Worm (Caenorhabditis elegans) whole organism, mixed stage, embryonic: ENCODE data around the gene srw-82.

Experiments used
- M03D4.4 ChIP-seq: sonication (generic microtip); optimal IDR thresholded peaks from 2 replicates; lab custom pipeline; 2017; ENCODE audit warnings: mild to moderate bottlenecking, missing genetic modification characterization, missing compliant biosample characterization
- bed-3 ChIP-seq: fragments of 200-800 bp; sonication (Bioruptor generic); optimal IDR thresholded peaks from 3 replicates; lab custom pipeline; 2018; ENCODE audit warnings: mild to moderate bottlenecking, missing genetic modification characterization, moderate library complexity, missing compliant biosample characterization
- blmp-1 ChIP-seq: fragments of 150-350 bp; optimal IDR thresholded peaks from 2 replicates; lab custom pipeline; 2014; ENCODE audit warnings: missing biosample characterization, missing genetic modification characterization
- ceh-39 ChIP-seq: fragments of 150-350 bp; optimal IDR thresholded peaks from 2 replicates; lab custom pipeline; 2014; ENCODE audit warnings: missing biosample characterization, missing genetic modification characterization
- ceh-43 ChIP-seq: fragments of 200-800 bp; sonication (Bioruptor generic); optimal IDR thresholded peaks from 2 replicates; lab custom pipeline; 2018; ENCODE audit warnings: mild to moderate bottlenecking, missing genetic modification characterization, moderate library complexity, missing compliant biosample characterization
- ceh-83 ChIP-seq: fragments of 200-800 bp; sonication (Bioruptor generic); optimal IDR thresholded peaks from 2 replicates; lab custom pipeline; 2018; ENCODE audit warnings: mild to moderate bottlenecking, missing genetic modification characterization, missing compliant biosample characterization
- ces-1 ChIP-seq: fragments of 150-350 bp; optimal IDR thresholded peaks from 2 replicates; lab custom pipeline; 2014; ENCODE audit warnings: missing biosample characterization, missing genetic modification reagents, missing genetic modification characterization
- cnd-1 ChIP-seq: fragments of 200-800 bp; sonication (Bioruptor generic); optimal IDR thresholded peaks from 2 replicates; lab custom pipeline; 2018; ENCODE audit warnings: mild to moderate bottlenecking, missing genetic modification characterization, missing compliant biosample characterization
- drap-1 ChIP-seq: fragments of 200-800 bp; sonication (Bioruptor generic); optimal IDR thresholded peaks from 3 replicates; lab custom pipeline; 2018; ENCODE audit warnings: mild to moderate bottlenecking, missing genetic modification characterization, missing compliant biosample characterization
- elt-3 ChIP-seq: fragments of 150-350 bp; optimal IDR thresholded peaks from 2 replicates; lab custom pipeline; 2014; ENCODE audit warnings: missing biosample characterization, missing genetic modification characterization
- flh-1 ChIP-seq: fragments of 200-800 bp; sonication (Bioruptor generic); optimal IDR thresholded peaks from 2 replicates; lab custom pipeline; 2018; ENCODE audit warnings: mild to moderate bottlenecking, missing genetic modification characterization, moderate library complexity, missing compliant biosample characterization
- ham-2 ChIP-seq: fragments of 200-800 bp; sonication (Bioruptor generic); optimal IDR thresholded peaks from 2 replicates; lab custom pipeline; 2018; ENCODE audit warnings: mild to moderate bottlenecking, missing genetic modification characterization, missing compliant biosample characterization
- lin-13 ChIP-seq: fragments of 150-350 bp; optimal IDR thresholded peaks from 2 replicates; lab custom pipeline; 2014; ENCODE audit warnings: missing biosample characterization, missing genetic modification characterization
- lin-32 ChIP-seq: fragments of 200-800 bp; sonication (Bioruptor generic); optimal IDR thresholded peaks from 2 replicates; lab custom pipeline; 2018; ENCODE audit warnings: mild to moderate bottlenecking, missing genetic modification characterization, missing compliant biosample characterization
- lsy-2 ChIP-seq: fragments of 150-350 bp; optimal IDR thresholded peaks from 2 replicates; lab custom pipeline; 2014; ENCODE audit warnings: missing biosample characterization, missing genetic modification characterization
- mab-5 ChIP-seq: fragments of 150-350 bp; optimal IDR thresholded peaks from 2 replicates; lab custom pipeline; 2014; ENCODE audit warnings: missing biosample characterization, missing genetic modification characterization
- mep-1 ChIP-seq: fragments of 150-350 bp; optimal IDR thresholded peaks from 2 replicates; lab custom pipeline; 2017; ENCODE audit warnings: missing biosample characterization, missing genetic modification reagents, missing genetic modification characterization, inconsistent platforms
- mls-2 ChIP-seq: sonication (generic microtip); optimal IDR thresholded peaks from 2 replicates; lab custom pipeline; 2016; ENCODE audit warnings: mild to moderate bottlenecking, missing genetic modification characterization, moderate library complexity, missing compliant biosample characterization
- nhr-12 ChIP-seq: fragments of 150-350 bp; optimal IDR thresholded peaks from 2 replicates; lab custom pipeline; 2014; ENCODE audit warnings: missing biosample characterization, missing genetic modification characterization
- nhr-2 ChIP-seq: fragments of 150-350 bp; optimal IDR thresholded peaks from 2 replicates; lab custom pipeline; 2014; ENCODE audit warnings: missing biosample characterization, missing genetic modification characterization
- nhr-237 ChIP-seq: fragments of 150-350 bp; optimal IDR thresholded peaks from 2 replicates; lab custom pipeline; 2014; ENCODE audit warnings: missing biosample characterization, missing genetic modification characterization
- nhr-28 ChIP-seq: fragments of 150-350 bp; optimal IDR thresholded peaks from 2 replicates; lab custom pipeline; 2014; ENCODE audit warnings: missing biosample characterization, missing genetic modification characterization
- sem-2 ChIP-seq: fragments of 200-800 bp; sonication (Bioruptor generic); optimal IDR thresholded peaks from 2 replicates; lab custom pipeline; 2018; ENCODE audit warnings: mild to moderate bottlenecking, missing genetic modification characterization, missing compliant biosample characterization
- snpc-4 ChIP-seq: fragments of 150-350 bp; optimal IDR thresholded peaks from 2 replicates; lab custom pipeline; 2014; ENCODE audit warnings: missing biosample characterization, missing genetic modification characterization
- sptf-1 ChIP-seq: sonication (generic microtip); optimal IDR thresholded peaks from 2 replicates; lab custom pipeline; 2017; ENCODE audit warnings: mild to moderate bottlenecking, missing genetic modification characterization, moderate library complexity, missing compliant biosample characterization
- unc-120 ChIP-seq: sonication (generic microtip); optimal IDR thresholded peaks from 2 replicates; lab custom pipeline; 2017; ENCODE audit warnings: missing genetic modification characterization, missing compliant biosample characterization; ENCODE audit not compliant: poor library complexity, severe bottlenecking
- unc-39 ChIP-seq: fragments of 150-350 bp; optimal IDR thresholded peaks from 2 replicates; lab custom pipeline; 2014; ENCODE audit warnings: missing biosample characterization, missing genetic modification characterization
- unc-62 ChIP-seq: fragments of 150-350 bp; optimal IDR thresholded peaks from 2 replicates; lab custom pipeline; 2014; ENCODE audit warnings: missing biosample characterization, missing genetic modification reagents, missing genetic modification characterization
- ztf-11 ChIP-seq: fragments of 150-350 bp; optimal IDR thresholded peaks from 2 replicates; lab custom pipeline; 2014; ENCODE audit warnings: missing biosample characterization, missing genetic modification characterization

Gene srw-82

ce11 chrV:18431450-18431849, at the start of gene srw-82:
TSS of gene srw-82 (plus strand) at chrV:18431750.
- TF ChIP-seq M03D4.4 (no peak), sem-2 (no peak), mep-1 (tag; lab: Kevin White, UChicago) (no peak), blmp-1 (no peak), ham-2 (GFP tag; lab: Kevin White, UChicago) (no peak)

DNA sequence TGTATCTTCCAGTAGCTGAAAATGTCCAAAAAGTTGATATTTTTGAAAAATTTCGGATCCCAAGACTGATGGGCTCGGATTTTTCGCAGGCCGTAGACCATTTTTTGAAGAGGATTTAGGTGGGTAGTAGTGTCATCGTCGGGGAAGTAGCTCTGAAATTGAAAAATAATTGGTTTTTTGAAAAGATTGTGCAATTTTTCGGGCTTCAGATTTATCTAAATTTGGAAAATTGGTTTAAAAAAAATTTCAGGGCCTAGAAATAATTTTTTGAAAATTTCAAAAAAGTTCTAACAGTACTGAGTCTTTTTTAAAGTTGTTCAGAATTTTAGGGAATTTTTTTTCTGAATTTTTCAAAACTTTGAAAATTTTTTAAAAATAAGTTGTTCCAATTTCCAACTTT, 49.0 kb upstream of the srw-82 start, which contains the start of gene nhr-288:
Gene nhr-288 (minus strand): TSS at position 101 of the 400 bp plus-strand sequence.
- TF ChIP-seq unc-120 (tag; lab: Kevin White, UChicago) = no peak
- TF ChIP-seq blmp-1 = no peak

DNA sequence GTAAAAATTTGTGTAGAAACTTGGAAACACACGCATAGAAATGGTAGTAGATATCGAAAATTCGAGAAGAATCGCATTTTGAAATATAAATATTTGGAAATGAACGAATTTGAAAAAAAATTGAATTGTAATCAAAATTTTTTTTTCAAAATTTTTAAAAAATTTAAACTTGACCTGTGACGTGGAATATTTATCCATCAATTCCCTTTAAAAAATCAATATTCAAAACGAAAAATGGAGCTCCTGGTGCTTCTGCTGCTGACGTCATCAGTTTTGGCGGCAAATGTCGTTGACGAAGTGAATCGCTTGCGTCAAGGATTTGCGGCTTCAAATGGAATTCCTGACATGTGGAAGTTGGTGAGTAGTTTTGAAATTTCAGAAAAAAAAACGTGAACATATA, 42.5 kb upstream of the srw-82 start, which contains the start of the genes Y51A2B.4 and Y51A2B.5:
Gene Y51A2B.4 (minus strand): TSS at position 101 of the 400 bp plus-strand sequence.
Gene Y51A2B.5 (plus strand): TSS at position 232 of the 400 bp plus-strand sequence.
- no peak for TF ChIP-seq unc-120 (tag; lab: Kevin White, UChicago)
- no peak for TF ChIP-seq sptf-1 (tag; lab: Kevin White, UChicago)
- no peak for TF ChIP-seq unc-39 (tag; lab: Kevin White, UChicago)
- TF ChIP-seq, all 35 proteins: peak for 0

ce11 chrV:18394203-18394602, 37.3 kb upstream of the srw-82 start, which contains the start of gene Y51A2B.6:
TSS of gene Y51A2B.6 (minus strand) at chrV:18394303.
- TF ChIP-seq nhr-2 (tag; lab: Kevin White, UChicago) (no peak), nhr-12 (tag; lab: Kevin White, UChicago) (no peak), drap-1 (no peak), ham-2 (GFP tag; lab: Kevin White, UChicago) (no peak), snpc-4 (no peak), lin-32 (GFP tag; lab: Kevin White, UChicago) (no peak), mab-5 (tag; lab: Kevin White, UChicago) (no peak), lin-13 (tag; lab: Kevin White, UChicago) (no peak), nhr-237 (no peak), ces-1 (GFP tag; lab: Kevin White, UChicago) (no peak)

- no peak for TF ChIP-seq blmp-1
- TF ChIP-seq unc-120 (tag; lab: Kevin White, UChicago) = no peak
- no peak for TF ChIP-seq cnd-1 (tag; lab: Kevin White, UChicago)
- TF ChIP-seq flh-1 (GFP tag; lab: Kevin White, UChicago) = no peak
- no peak for TF ChIP-seq lsy-2 (tag; lab: Kevin White, UChicago)
- TF ChIP-seq ceh-43 = no peak
- TF ChIP-seq ztf-11 = no peak
- TF ChIP-seq ham-2 (GFP tag; lab: Kevin White, UChicago) = no peak
- TF ChIP-seq ceh-39 (tag; lab: Kevin White, UChicago) = no peak
- no peak for TF ChIP-seq ceh-83 (GFP tag; lab: Kevin White, UChicago)
- TF ChIP-seq mls-2 (tag; lab: Kevin White, UChicago) = no peak
- no peak for TF ChIP-seq nhr-28 (tag; lab: Kevin White, UChicago)
- TF ChIP-seq elt-3 (tag; lab: Kevin White, UChicago) = no peak
- no peak for TF ChIP-seq ces-1 (GFP tag; lab: Kevin White, UChicago)
- no peak for TF ChIP-seq lin-32 (GFP tag; lab: Kevin White, UChicago)
These were observed 35.9 kb upstream of the srw-82 start, which contains the start of gene Y51A2B.9 for ce11 chrV:18395649-18396048. TSS of gene Y51A2B.9 (minus strand) at chrV:18395749.

DNA sequence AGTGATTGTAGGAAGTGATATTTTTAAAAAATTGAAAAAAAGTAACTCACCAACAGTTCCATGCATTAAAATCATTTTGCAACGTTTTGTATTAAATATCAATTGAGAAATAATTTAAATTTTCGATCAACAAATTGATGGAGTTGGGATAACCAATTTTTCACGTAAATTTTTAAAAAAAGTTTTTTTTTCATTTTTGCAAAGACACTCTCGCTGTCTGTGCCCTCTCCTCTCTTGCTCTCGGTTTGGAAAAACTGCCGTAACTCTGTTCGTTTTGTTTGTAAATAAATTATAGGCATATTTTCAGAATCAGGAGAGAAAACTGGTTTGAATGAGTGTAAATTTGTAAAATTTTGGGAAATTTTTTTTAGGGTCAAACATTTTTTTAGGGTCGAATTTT, 33.7 kb upstream of the srw-82 start, which contains the start of gene Y51A2B.16:
Gene Y51A2B.16 (minus strand): TSS at position 101 of the 400 bp plus-strand sequence.
- TF ChIP-seq cnd-1 (tag; lab: Kevin White, UChicago) = no peak
- TF ChIP-seq unc-39 (tag; lab: Kevin White, UChicago) = no peak
- no peak for TF ChIP-seq unc-62
- TF ChIP-seq bed-3 (GFP tag; lab: Kevin White, UChicago) = no peak

ce11 chrV:18402743-18403142, 28.8 kb upstream of the srw-82 start:
- no peak for TF ChIP-seq mls-2 (tag; lab: Kevin White, UChicago)
